Fruit fly (Drosophila melanogaster) whole organism, embryonic: Measurements from ENCODE around the gene Srpk79D.

Experiments used
- Aef1 ChIP-seq: fragments of 200-800 bp; sonication (Bioruptor generic); IDR thresholded peaks from 3 replicates; pipeline ENCODE4 v1.3.6; 2022; ENCODE audit warnings: missing biosample characterization, missing genetic modification characterization
- Asciz ChIP-seq: fragments of 200-800 bp; sonication (Bioruptor generic); optimal IDR thresholded peaks from 2 replicates; lab custom pipeline; 2017; ENCODE audit warnings: missing biosample characterization, mild to moderate bottlenecking, missing genetic modification characterization, missing genetic modification reagents
- Atf6 ChIP-seq: fragments of 200-800 bp; sonication (Bioruptor generic); IDR thresholded peaks from 2 replicates; pipeline ENCODE4 v1.3.6; 2022; ENCODE audit warnings: missing biosample characterization, missing genetic modification characterization
- Bdp1 ChIP-seq: fragments of 200-800 bp; sonication (Bioruptor generic); optimal IDR thresholded peaks from 3 replicates; lab custom pipeline; 2016; ENCODE audit warnings: missing biosample characterization, missing genetic modification characterization
- Bgb ChIP-seq: fragments of 200-800 bp; sonication (Bioruptor generic); IDR thresholded peaks from 2 replicates; pipeline ENCODE4 v1.3.6; 2022; ENCODE audit warnings: missing biosample characterization, missing genetic modification characterization; ENCODE audit not compliant: partially characterized antibody
- Bteb2 ChIP-seq: fragments of 200-800 bp; sonication (Bioruptor generic); optimal IDR thresholded peaks from 2 replicates; lab custom pipeline; 2016; ENCODE audit warnings: missing biosample characterization, missing genetic modification characterization
- CG10267 ChIP-seq: fragments of 200-800 bp; sonication (Bioruptor generic); optimal IDR thresholded peaks from 2 replicates; lab custom pipeline; 2018; ENCODE audit warnings: missing biosample characterization, mild to moderate bottlenecking, missing genetic modification characterization, moderate library complexity
- CG10462 ChIP-seq: fragments of 200-800 bp; sonication (Bioruptor generic); optimal IDR thresholded peaks from 2 replicates; lab custom pipeline; 2016; ENCODE audit warnings: missing biosample characterization, missing genetic modification characterization
- CG11398 ChIP-seq: fragments of 200-800 bp; sonication (Bioruptor generic); optimal IDR thresholded peaks from 2 replicates; lab custom pipeline; 2016; ENCODE audit warnings: missing biosample characterization, missing genetic modification characterization
- CG11696 ChIP-seq: fragments of 200-800 bp; sonication (Bioruptor generic); IDR thresholded peaks from 2 replicates; pipeline ENCODE4 v1.3.6; 2022; ENCODE audit warnings: missing biosample characterization, missing genetic modification characterization
- CG12391 ChIP-seq: fragments of 200-800 bp; sonication (Bioruptor generic); optimal IDR thresholded peaks from 3 replicates; lab custom pipeline; 2018; ENCODE audit warnings: missing biosample characterization, mild to moderate bottlenecking, missing genetic modification characterization, moderate library complexity
- CG12942 ChIP-seq: fragments of 200-800 bp; sonication (Bioruptor generic); optimal IDR thresholded peaks from 3 replicates; lab custom pipeline; 2016; ENCODE audit warnings: missing biosample characterization, missing genetic modification characterization
- CG13624 ChIP-seq: fragments of 200-800 bp; sonication (Bioruptor generic); optimal IDR thresholded peaks from 2 replicates; lab custom pipeline; 2016; ENCODE audit warnings: missing biosample characterization, missing genetic modification characterization
- CG15269 ChIP-seq: fragments of 200-800 bp; sonication (Bioruptor generic); optimal IDR thresholded peaks from 2 replicates; lab custom pipeline; 2018; ENCODE audit warnings: missing biosample characterization, mild to moderate bottlenecking, missing genetic modification characterization, moderate library complexity
- CG1529 ChIP-seq: fragments of 200-800 bp; sonication (Bioruptor generic); optimal IDR thresholded peaks from 3 replicates; lab custom pipeline; 2018; ENCODE audit warnings: missing biosample characterization, missing genetic modification characterization
- CG17359 ChIP-seq: fragments of 200-800 bp; sonication (Bioruptor generic); optimal IDR thresholded peaks from 3 replicates; lab custom pipeline; 2018; ENCODE audit warnings: missing biosample characterization, mild to moderate bottlenecking, missing genetic modification characterization, moderate library complexity
- CG2129 ChIP-seq: fragments of 200-800 bp; sonication (Bioruptor generic); IDR thresholded peaks from 2 replicates; pipeline ENCODE4 v1.3.6; 2022; ENCODE audit warnings: missing biosample characterization, missing genetic modification characterization; ENCODE audit not compliant: partially characterized antibody
- CG2678 ChIP-seq: fragments of 200-800 bp; sonication (Bioruptor generic); optimal IDR thresholded peaks from 3 replicates; lab custom pipeline; 2019; ENCODE audit warnings: missing biosample characterization, mild to moderate bottlenecking, missing genetic modification characterization, moderate library complexity
- CG30403 ChIP-seq: fragments of 200-800 bp; sonication (Bioruptor generic); optimal IDR thresholded peaks from 3 replicates; lab custom pipeline; 2016; ENCODE audit warnings: missing biosample characterization, missing genetic modification characterization
- CG4707 ChIP-seq: fragments of 200-800 bp; sonication (Bioruptor generic); optimal IDR thresholded peaks from 2 replicates; lab custom pipeline; 2018; ENCODE audit warnings: missing biosample characterization, mild to moderate bottlenecking, missing genetic modification characterization, moderate library complexity
- CG8388 ChIP-seq: fragments of 200-800 bp; sonication (Bioruptor generic); optimal IDR thresholded peaks from 2 replicates; lab custom pipeline; 2019; ENCODE audit warnings: missing biosample characterization, mild to moderate bottlenecking, missing genetic modification characterization, moderate library complexity
- CG9609 ChIP-seq: fragments of 200-800 bp; sonication (Bioruptor generic); optimal IDR thresholded peaks from 3 replicates; lab custom pipeline; 2016; ENCODE audit warnings: missing biosample characterization, missing genetic modification characterization
- D19A ChIP-seq: fragments of 200-800 bp; optimal IDR thresholded peaks from 3 replicates; lab custom pipeline; 2019; ENCODE audit warnings: missing biosample characterization, mild to moderate bottlenecking, missing genetic modification characterization, moderate library complexity
- E2f2 ChIP-seq: fragments of 200-800 bp; sonication (Bioruptor generic); IDR thresholded peaks from 2 replicates; pipeline ENCODE4 v1.3.6; 2022; ENCODE audit warnings: missing biosample characterization, missing genetic modification characterization
- Ets97D ChIP-seq: fragments of 200-800 bp; sonication (Bioruptor generic); optimal IDR thresholded peaks from 3 replicates; lab custom pipeline; 2016; ENCODE audit warnings: missing biosample characterization, missing genetic modification characterization
- HHEX ChIP-seq: fragments of 200-800 bp; sonication (Bioruptor generic); optimal IDR thresholded peaks from 3 replicates; lab custom pipeline; 2017; ENCODE audit warnings: missing biosample characterization, mild to moderate bottlenecking, missing genetic modification characterization, missing genetic modification reagents
- HLH4C ChIP-seq: fragments of 200-800 bp; sonication (Bioruptor generic); IDR thresholded peaks from 3 replicates; pipeline ENCODE4 v1.3.6; 2022; ENCODE audit warnings: missing biosample characterization, missing genetic modification characterization; ENCODE audit not compliant: partially characterized antibody
- Hand ChIP-seq: fragments of 200-800 bp; sonication (Bioruptor generic); optimal IDR thresholded peaks from 2 replicates; lab custom pipeline; 2017; ENCODE audit warnings: mild to moderate bottlenecking, missing biosample characterization, missing genetic modification reagents, missing genetic modification characterization
- Hr39 ChIP-seq: fragments of >200 bp; optimal IDR thresholded peaks from 2 replicates; lab custom pipeline; 2017
- Hr51 ChIP-seq, 2 experiments: fragments of 200-800 bp; sonication (Bioruptor generic); optimal IDR thresholded peaks; 2 replicates in 1 of 2; 3 replicates in 1 of 2; lab custom pipeline; 2016 to 2018; ENCODE audit warnings: missing biosample characterization in 2 of 2, missing genetic modification characterization in 2 of 2, mild to moderate bottlenecking in 1 of 2, moderate library complexity in 1 of 2
- Lim3 ChIP-seq: fragments of 200-800 bp; sonication (Bioruptor generic); IDR thresholded peaks from 2 replicates; pipeline ENCODE4 v1.3.6; 2022; ENCODE audit warnings: missing biosample characterization, missing genetic modification characterization
- NC2β ChIP-seq: fragments of 200-800 bp; sonication (Bioruptor generic); optimal IDR thresholded peaks from 2 replicates; lab custom pipeline; 2016; ENCODE audit warnings: missing biosample characterization, missing genetic modification characterization
- Neu2 ChIP-seq: fragments of 200-800 bp; sonication (Bioruptor generic); optimal IDR thresholded peaks from 3 replicates; lab custom pipeline; 2016; ENCODE audit warnings: missing biosample characterization, missing genetic modification characterization, borderline replicate concordance
- Scr ChIP-seq: fragments of 200-800 bp; sonication (Bioruptor generic); IDR thresholded peaks from 2 replicates; pipeline ENCODE4 v1.3.6; 2022; ENCODE audit warnings: missing biosample characterization, missing genetic modification characterization; ENCODE audit not compliant: partially characterized antibody
- Sox102F ChIP-seq: fragments of 200-800 bp; sonication (Bioruptor generic); optimal IDR thresholded peaks from 2 replicates; lab custom pipeline; 2018; ENCODE audit warnings: missing biosample characterization, mild to moderate bottlenecking, missing genetic modification characterization, moderate library complexity
- Sry-β ChIP-seq: fragments of 200-800 bp; sonication (Bioruptor generic); optimal IDR thresholded peaks from 2 replicates; lab custom pipeline; 2018; ENCODE audit warnings: missing biosample characterization, mild to moderate bottlenecking, missing genetic modification characterization, moderate library complexity
- Sry-δ ChIP-seq: fragments of 200-800 bp; sonication (Bioruptor generic); optimal IDR thresholded peaks from 2 replicates; lab custom pipeline; 2016; ENCODE audit warnings: missing biosample characterization, missing genetic modification characterization
- Tbp ChIP-seq: fragments of >200 bp; optimal IDR thresholded peaks from 2 replicates; lab custom pipeline; 2018; ENCODE audit warnings: missing biosample characterization, missing genetic modification characterization
- ab ChIP-seq: fragments of 200-800 bp; sonication (Bioruptor generic); optimal IDR thresholded peaks from 2 replicates; lab custom pipeline; 2016; ENCODE audit warnings: missing biosample characterization, missing genetic modification characterization
- bowl ChIP-seq: fragments of 200-800 bp; sonication (Bioruptor generic); IDR thresholded peaks from 2 replicates; pipeline ENCODE4 v1.3.6; 2022; ENCODE audit warnings: missing biosample characterization, missing genetic modification characterization
- crc ChIP-seq: fragments of 200-800 bp; sonication (Bioruptor generic); optimal IDR thresholded peaks from 2 replicates; lab custom pipeline; 2016; ENCODE audit warnings: missing biosample characterization, missing genetic modification characterization
- crol ChIP-seq: fragments of 200-800 bp; sonication (Bioruptor generic); IDR thresholded peaks from 2 replicates; pipeline ENCODE4 v1.3.6; 2022; ENCODE audit warnings: missing biosample characterization, missing genetic modification characterization
- da ChIP-seq: fragments of 200-800 bp; sonication (Bioruptor generic); optimal IDR thresholded peaks from 2 replicates; lab custom pipeline; 2016; ENCODE audit warnings: missing biosample characterization, missing genetic modification characterization
- grau ChIP-seq: fragments of 200-800 bp; optimal IDR thresholded peaks from 3 replicates; lab custom pipeline; 2019; ENCODE audit warnings: missing biosample characterization, mild to moderate bottlenecking, missing genetic modification characterization, moderate library complexity
- h ChIP-seq: fragments of >200 bp; optimal IDR thresholded peaks from 2 replicates; lab custom pipeline; 2017
- jigr1 ChIP-seq: fragments of 200-800 bp; sonication (Bioruptor generic); IDR thresholded peaks from 3 replicates; pipeline ENCODE4 v1.3.6; 2022; ENCODE audit warnings: missing biosample characterization, missing genetic modification characterization
- knrl ChIP-seq: fragments of 200-800 bp; sonication (Bioruptor generic); IDR thresholded peaks from 3 replicates; pipeline ENCODE4 v1.3.6; 2022; ENCODE audit warnings: missing biosample characterization, missing genetic modification characterization; ENCODE audit not compliant: partially characterized antibody
- so ChIP-seq: fragments of 200-800 bp; sonication (Bioruptor generic); IDR thresholded peaks from 3 replicates; pipeline ENCODE4 v1.3.6; 2022; ENCODE audit warnings: missing biosample characterization, missing genetic modification characterization
- sr ChIP-seq: fragments of 200-800 bp; sonication (Bioruptor generic); IDR thresholded peaks from 3 replicates; pipeline ENCODE4 v1.3.6; 2022; ENCODE audit warnings: missing biosample characterization, missing genetic modification characterization
- tin ChIP-seq: fragments of 200-800 bp; sonication (Bioruptor generic); optimal IDR thresholded peaks from 3 replicates; lab custom pipeline; 2016; ENCODE audit warnings: missing biosample characterization, missing genetic modification characterization
- tx ChIP-seq: fragments of 200-800 bp; sonication (Bioruptor generic); optimal IDR thresholded peaks from 2 replicates; lab custom pipeline; 2016; ENCODE audit warnings: missing biosample characterization, missing genetic modification characterization
- zen2 ChIP-seq: fragments of 200-800 bp; sonication (Bioruptor generic); IDR thresholded peaks from 3 replicates; pipeline ENCODE4 v1.3.6; 2022; ENCODE audit warnings: missing biosample characterization, missing genetic modification characterization; ENCODE audit not compliant: partially characterized antibody

Gene Srpk79D

DNA sequence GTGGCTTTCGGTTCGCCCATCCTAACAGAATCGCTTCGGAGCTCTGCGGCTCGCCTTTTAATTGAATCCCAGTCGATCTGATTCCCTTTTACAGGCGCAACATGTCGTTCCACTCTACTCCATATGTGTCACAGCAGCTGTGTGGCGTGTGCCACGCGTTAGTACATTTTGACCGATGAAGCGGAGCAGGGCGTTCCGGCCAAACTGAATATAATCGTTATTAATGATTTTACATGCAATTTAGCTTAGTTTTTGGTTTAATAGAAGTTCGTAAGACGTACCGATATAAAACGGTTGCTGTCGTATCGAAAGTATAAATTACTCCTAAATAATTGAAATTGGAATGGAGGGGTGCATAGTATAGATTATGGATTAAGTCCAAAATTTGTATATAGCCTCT is 7.2 kb upstream of the Srpk79D start, which contains the start of gene CG11523 (continued):
- TF ChIP-seq CG10267 (tag; lab: Kevin White, UChicago) (peak; percentile 13), bowl (GFP tag; lab: Robert Waterston, UW) (no peak), Bdp1 (GFP tag; lab: Kevin White, UChicago) (no peak), CG17359 (no peak), CG11696 (no peak), Hr51 (GFP tag; optimal IDR thresholded peaks at IDR 0.05; lab: Kevin White, UChicago) (no peak), crol (GFP tag; lab: Robert Waterston, UW) (no peak), CG2678 (peak; percentile 19), da (GFP tag; lab: Kevin White, UChicago) (no peak), ab (GFP tag; lab: Kevin White, UChicago) (no peak), HLH4C (GFP tag; lab: Robert Waterston, UW) (no peak), Bgb (GFP tag; lab: Robert Waterston, UW) (peak; percentile 42), NC2β (GFP tag; lab: Kevin White, UChicago) (no peak), sr (no peak), HHEX (GFP tag; lab: Kevin White, UChicago) (no peak), CG12391 (tag; lab: Kevin White, UChicago) (peak; percentile 16), CG9609 (GFP tag; lab: Kevin White, UChicago) (no peak), D19A (tag; lab: Kevin White, UChicago) (peak; percentile 5), Sry-β (GFP tag; lab: Kevin White, UChicago) (peak; percentile 27), CG10462 (no peak), Neu2 (GFP tag; lab: Kevin White, UChicago) (no peak), Bteb2 (no peak), CG15269 (tag; lab: Kevin White, UChicago) (no peak), so (GFP tag; lab: Robert Waterston, UW) (no peak), Asciz (GFP tag; lab: Kevin White, UChicago) (no peak), Hr39 (lab: Kevin White, UChicago) (no peak), crc (GFP tag; lab: Kevin White, UChicago) (no peak), CG2129 (GFP tag; lab: Robert Waterston, UW) (no peak), CG1529 (GFP tag; lab: Kevin White, UChicago) (no peak), tx (GFP tag; lab: Kevin White, UChicago) (no peak), CG11398 (GFP tag; lab: Kevin White, UChicago) (no peak), CG30403 (GFP tag; lab: Kevin White, UChicago) (no peak), Scr (GFP tag; lab: Robert Waterston, UW) (no peak), Ets97D (no peak), Sox102F (GFP tag; lab: Kevin White, UChicago) (no peak), Hand (no peak), CG8388 (GFP tag; lab: Kevin White, UChicago) (no peak), knrl (GFP tag; lab: Robert Waterston, UW) (peak; percentile 22; the same call in 1 of the 3 replicates), grau (tag; lab: Kevin White, UChicago) (peak; percentile 30), zen2 (GFP tag; lab: Robert Waterston, UW) (no peak), h (no peak), Atf6 (GFP tag; lab: Robert Waterston, UW) (0 out of 2 replicates have a peak, but pooled peaks have one; percentile 11), Aef1 (GFP tag; lab: Robert Waterston, UW) (no peak), CG4707 (GFP tag; lab: Kevin White, UChicago) (no peak), tin (no peak), E2f2 (no peak), Tbp (GFP tag; lab: Kevin White, UChicago) (no peak), Sry-δ (peak; percentile 39), CG13624 (peak; percentile 22), CG12942 (GFP tag; lab: Kevin White, UChicago) (no peak), Lim3 (GFP tag; lab: Robert Waterston, UW) (no peak), jigr1 (no peak; the same call in 2 of the 3 replicates)
